Worm (Caenorhabditis elegans) whole organism, L1 larva: ENCODE measurements around the gene B0395.3.
A peak's percentile ranks its signal among the peaks of the same experiment; 100 is the strongest.

Source experiments
- C04F5.9 ChIP-seq: sonication (generic microtip); optimal IDR thresholded peaks from 2 replicates; lab custom pipeline; 2016; ENCODE audit warnings: missing genetic modification characterization, missing compliant biosample characterization
- F16B12.6 ChIP-seq: fragments of 150-350 bp; optimal IDR thresholded peaks from 2 replicates; lab custom pipeline; 2014; ENCODE audit warnings: missing biosample characterization, missing genetic modification characterization
- Y116A8C.19 ChIP-seq: sonication (generic microtip); optimal IDR thresholded peaks from 2 replicates; lab custom pipeline; 2016; ENCODE audit warnings: missing compliant biosample characterization, missing genetic modification characterization, borderline replicate concordance
- aha-1 ChIP-seq: fragments of 150-350 bp; optimal IDR thresholded peaks from 2 replicates; lab custom pipeline; 2014; ENCODE audit warnings: missing biosample characterization, missing genetic modification characterization
- blmp-1 ChIP-seq: fragments of 150-350 bp; optimal IDR thresholded peaks from 2 replicates; lab custom pipeline; 2014; ENCODE audit warnings: missing biosample characterization, missing genetic modification characterization
- ceh-63 ChIP-seq: fragments of 200-800 bp; sonication (Bioruptor generic); optimal IDR thresholded peaks from 2 replicates; lab custom pipeline; 2018; ENCODE audit warnings: mild to moderate bottlenecking, missing genetic modification characterization, missing compliant biosample characterization
- ceh-8 ChIP-seq: fragments of 200-800 bp; sonication (Bioruptor generic); optimal IDR thresholded peaks from 2 replicates; lab custom pipeline; 2018; ENCODE audit warnings: mild to moderate bottlenecking, missing genetic modification characterization, moderate library complexity, missing compliant biosample characterization
- ceh-88 ChIP-seq: fragments of 200-800 bp; sonication (Bioruptor generic); IDR thresholded peaks from 2 replicates; pipeline ENCODE4 v1.3.6; 2022; ENCODE audit warnings: missing genetic modification characterization, missing compliant biosample characterization
- ceh-90 ChIP-seq: sonication (generic microtip); optimal IDR thresholded peaks from 2 replicates; lab custom pipeline; 2016; ENCODE audit warnings: missing genetic modification characterization, missing compliant biosample characterization
- dsc-1 ChIP-seq: sonication (generic microtip); optimal IDR thresholded peaks from 2 replicates; lab custom pipeline; 2016; ENCODE audit warnings: mild to moderate bottlenecking, missing genetic modification characterization, missing compliant biosample characterization
- efl-1 ChIP-seq, 4 experiments: fragments of 150-350 bp; optimal IDR thresholded peaks in 3 of 4; peaks in 1 of 4; 1 replicate in 1 of 4; 2 replicates in 3 of 4; lab custom pipeline; 2014; ENCODE audit warnings: missing biosample characterization in 2 of 4, missing genetic modification characterization in 2 of 4, missing genetic modification reagents in 2 of 4
- efl-3 ChIP-seq: fragments of 200-800 bp; sonication (Bioruptor generic); optimal IDR thresholded peaks from 2 replicates; lab custom pipeline; 2018; ENCODE audit warnings: mild to moderate bottlenecking, missing genetic modification characterization, missing compliant biosample characterization
- egl-13 ChIP-seq: sonication (generic microtip); optimal IDR thresholded peaks from 2 replicates; lab custom pipeline; 2016; ENCODE audit warnings: missing genotype, missing genetic modification reagents, missing genetic modification characterization, missing compliant biosample characterization
- egl-27 ChIP-seq, 2 experiments: fragments of 150-350 bp in 1 of 2; sonication (generic microtip); optimal IDR thresholded peaks; 3 replicates each; lab custom pipeline; 2017 to 2018; ENCODE audit warnings: missing biosample characterization in 2 of 2, missing genetic modification characterization in 2 of 2, missing genetic modification reagents in 2 of 2
- fkh-4 ChIP-seq: sonication (generic microtip); optimal IDR thresholded peaks from 2 replicates; lab custom pipeline; 2016; ENCODE audit warnings: missing compliant biosample characterization, missing genetic modification characterization, borderline replicate concordance
- fkh-8 ChIP-seq: sonication (generic microtip); optimal IDR thresholded peaks from 2 replicates; lab custom pipeline; 2016; ENCODE audit warnings: mild to moderate bottlenecking, missing genetic modification characterization, missing compliant biosample characterization
- hlh-17 ChIP-seq: fragments of 200-800 bp; sonication (Bioruptor generic); optimal IDR thresholded peaks from 2 replicates; lab custom pipeline; 2018; ENCODE audit warnings: missing genetic modification characterization, mild to moderate bottlenecking, missing compliant biosample characterization, moderate library complexity, borderline replicate concordance
- hlh-4 ChIP-seq: sonication (generic microtip); optimal IDR thresholded peaks from 2 replicates; lab custom pipeline; 2016; ENCODE audit warnings: mild to moderate bottlenecking, missing genetic modification characterization, missing compliant biosample characterization
- hpl-2 ChIP-seq: fragments of 150-350 bp; optimal IDR thresholded peaks from 2 replicates; lab custom pipeline; 2014; ENCODE audit warnings: missing biosample characterization, missing genetic modification reagents, missing genetic modification characterization
- irx-1 ChIP-seq: sonication (generic microtip); optimal IDR thresholded peaks from 2 replicates; lab custom pipeline; 2016; ENCODE audit warnings: missing genetic modification characterization, missing compliant biosample characterization
- isw-1 ChIP-seq: fragments of 200-800 bp; sonication (Bioruptor generic); IDR thresholded peaks from 2 replicates; pipeline ENCODE4 v1.3.6; 2022; ENCODE audit warnings: missing genetic modification characterization, missing compliant biosample characterization
- jun-1 ChIP-seq: fragments of 150-350 bp; optimal IDR thresholded peaks from 2 replicates; lab custom pipeline; 2014; ENCODE audit warnings: missing biosample characterization, missing genetic modification reagents, missing genetic modification characterization
- lin-13 ChIP-seq: fragments of 150-350 bp; optimal IDR thresholded peaks from 2 replicates; lab custom pipeline; 2014; ENCODE audit warnings: missing biosample characterization, missing genetic modification reagents, missing genetic modification characterization
- lin-14 ChIP-seq: fragments of 200-800 bp; sonication (Bioruptor generic); optimal IDR thresholded peaks from 2 replicates; lab custom pipeline; 2018; ENCODE audit warnings: mild to moderate bottlenecking, missing genetic modification characterization, moderate library complexity, missing compliant biosample characterization
- lin-35 ChIP-seq, 2 experiments: fragments of 150-350 bp; optimal IDR thresholded peaks; 2 replicates each; lab custom pipeline; 2014; ENCODE audit warnings: missing biosample characterization in 2 of 2, missing genetic modification characterization in 2 of 2, missing genetic modification reagents in 2 of 2
- lin-39 ChIP-seq: fragments of 150-350 bp; optimal IDR thresholded peaks from 2 replicates; lab custom pipeline; 2014; ENCODE audit warnings: missing biosample characterization, missing genetic modification reagents, missing genetic modification characterization
- lir-3 ChIP-seq: sonication (generic microtip); optimal IDR thresholded peaks from 2 replicates; lab custom pipeline; 2016; ENCODE audit warnings: mild to moderate bottlenecking, missing genetic modification characterization, moderate library complexity, missing compliant biosample characterization; ENCODE audit not compliant: poor library complexity
- mab-9 ChIP-seq: fragments of 200-800 bp; sonication (Bioruptor generic); IDR thresholded peaks from 2 replicates; pipeline ENCODE4 v1.3.6; 2022; ENCODE audit warnings: missing genetic modification reagents, missing genetic modification characterization, missing compliant biosample characterization
- mdl-1 ChIP-seq, 2 experiments: fragments of 150-350 bp; optimal IDR thresholded peaks; 2 replicates each; lab custom pipeline; 2014 to 2017; ENCODE audit warnings: missing biosample characterization in 2 of 2, missing genetic modification characterization in 2 of 2, inconsistent platforms in 1 of 2
- mef-2 ChIP-seq: fragments of 150-350 bp; optimal IDR thresholded peaks from 2 replicates; lab custom pipeline; 2014; ENCODE audit warnings: missing biosample characterization, missing genetic modification characterization
- nhr-11 ChIP-seq: fragments of 150-350 bp; optimal IDR thresholded peaks from 2 replicates; lab custom pipeline; 2014; ENCODE audit warnings: missing biosample characterization, missing genetic modification characterization
- nhr-12 ChIP-seq: sonication (generic microtip); optimal IDR thresholded peaks from 2 replicates; lab custom pipeline; 2017; ENCODE audit warnings: missing biosample characterization, missing genetic modification characterization
- nhr-19 ChIP-seq: fragments of 200-800 bp; sonication (Bioruptor generic); conservative IDR thresholded peaks from 2 replicates; pipeline ENCODE4 v1.3.6; 2022; ENCODE audit warnings: missing genetic modification characterization, missing compliant biosample characterization
- nhr-237 ChIP-seq: fragments of 150-350 bp; optimal IDR thresholded peaks from 2 replicates; lab custom pipeline; 2014; ENCODE audit warnings: missing biosample characterization, missing genetic modification characterization
- nhr-47 ChIP-seq: sonication (generic microtip); optimal IDR thresholded peaks from 2 replicates; lab custom pipeline; 2016; ENCODE audit warnings: mild to moderate bottlenecking, missing genetic modification characterization, moderate library complexity, missing compliant biosample characterization
- nhr-71 ChIP-seq: sonication (generic microtip); optimal IDR thresholded peaks from 2 replicates; lab custom pipeline; 2016; ENCODE audit warnings: mild to moderate bottlenecking, missing genetic modification characterization, moderate library complexity, missing compliant biosample characterization
- nhr-76 ChIP-seq: sonication (generic microtip); optimal IDR thresholded peaks from 2 replicates; lab custom pipeline; 2017; ENCODE audit warnings: missing biosample characterization, missing genetic modification characterization
- nhr-85 ChIP-seq: sonication (generic microtip); peaks from one replicate; lab custom pipeline; 2016; ENCODE audit warnings: missing genetic modification characterization, inconsistent platforms, missing compliant biosample characterization
- nhr-90 ChIP-seq: sonication (generic microtip); optimal IDR thresholded peaks from 2 replicates; lab custom pipeline; 2016; ENCODE audit warnings: mild to moderate bottlenecking, missing genetic modification characterization, missing compliant biosample characterization; ENCODE audit not compliant: poor library complexity
- pax-3 ChIP-seq: fragments of 200-800 bp; sonication (Bioruptor generic); optimal IDR thresholded peaks from 2 replicates; lab custom pipeline; 2018; ENCODE audit warnings: mild to moderate bottlenecking, missing genetic modification characterization, moderate library complexity, missing compliant biosample characterization
- skn-1 ChIP-seq: fragments of 150-350 bp; optimal IDR thresholded peaks from 2 replicates; lab custom pipeline; 2014; ENCODE audit warnings: missing biosample characterization, missing genetic modification characterization
- snpc-4 ChIP-seq: fragments of 150-350 bp; optimal IDR thresholded peaks from 2 replicates; lab custom pipeline; 2014; ENCODE audit warnings: missing biosample characterization, missing genetic modification characterization
- sox-4 ChIP-seq: sonication (generic microtip); optimal IDR thresholded peaks from 2 replicates; lab custom pipeline; 2016; ENCODE audit warnings: missing genetic modification characterization, missing compliant biosample characterization
- sup-37 ChIP-seq: fragments of 200-800 bp; sonication (Bioruptor generic); optimal IDR thresholded peaks from 2 replicates; lab custom pipeline; 2018; ENCODE audit warnings: mild to moderate bottlenecking, missing genetic modification characterization, missing compliant biosample characterization
- tbx-2 ChIP-seq: sonication (generic microtip); optimal IDR thresholded peaks from 2 replicates; lab custom pipeline; 2016; ENCODE audit warnings: missing genetic modification characterization, missing compliant biosample characterization
- tlp-1 ChIP-seq: fragments of 150-350 bp; optimal IDR thresholded peaks from 2 replicates; lab custom pipeline; 2014; ENCODE audit warnings: missing biosample characterization, missing genetic modification characterization
- unc-130 ChIP-seq: fragments of 150-350 bp; optimal IDR thresholded peaks from 2 replicates; lab custom pipeline; 2017; ENCODE audit warnings: missing biosample characterization, missing genetic modification characterization, inconsistent platforms
- unc-62 ChIP-seq: fragments of 150-350 bp; optimal IDR thresholded peaks from 2 replicates; lab custom pipeline; 2014; ENCODE audit warnings: missing biosample characterization, missing genetic modification reagents, missing genetic modification characterization
- unc-86 ChIP-seq: sonication (generic microtip); optimal IDR thresholded peaks from 2 replicates; lab custom pipeline; 2016; ENCODE audit warnings: missing genetic modification characterization, missing compliant biosample characterization
- unc-98 ChIP-seq: fragments of 200-800 bp; sonication (Bioruptor generic); IDR thresholded peaks from 2 replicates; pipeline ENCODE4 v1.3.6; 2022; ENCODE audit warnings: missing genetic modification characterization, missing compliant biosample characterization
- vab-15 ChIP-seq: sonication (generic microtip); optimal IDR thresholded peaks from 2 replicates; lab custom pipeline; 2017; ENCODE audit warnings: missing genotype, mild to moderate bottlenecking, missing genetic modification characterization, missing compliant biosample characterization
- ztf-4 ChIP-seq: fragments of 150-350 bp; optimal IDR thresholded peaks from 2 replicates; lab custom pipeline; 2014; ENCODE audit warnings: missing biosample characterization, missing genetic modification characterization

Gene B0395.3

DNA sequence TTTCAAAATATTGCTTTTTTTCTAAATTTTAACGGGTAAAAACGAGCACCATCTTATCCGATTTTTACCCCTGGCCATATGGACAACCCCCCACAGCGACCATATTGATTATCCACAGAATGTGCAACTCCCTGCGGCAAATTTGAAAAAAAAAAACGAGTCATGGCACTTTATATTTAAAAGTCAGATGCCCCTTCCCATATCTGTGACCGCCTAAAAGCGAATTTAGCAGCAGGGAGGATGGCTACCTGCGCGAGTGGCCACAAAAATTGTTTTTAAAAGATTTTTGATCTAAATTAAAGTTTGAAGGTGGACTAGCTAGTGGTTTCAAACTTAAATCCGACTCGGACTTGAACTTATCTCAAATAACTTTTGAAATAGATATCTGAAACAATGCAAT lies 16.3 kb upstream of the B0395.3 start (continued):
- TF ChIP-seq unc-98 (GFP tag; lab: Robert Waterston, UW) = peak; percentile 89
- peak; percentile 92 for TF ChIP-seq unc-130 (tag; lab: Kevin White, UChicago)
- peak; percentile 80 to 87 for TF ChIP-seq efl-1 (optimal IDR thresholded peaks at IDR 0.05; lab: Kevin White, UChicago)
- peak; percentile 49 to 97 for TF ChIP-seq efl-1 (GFP tag; optimal IDR thresholded peaks at IDR 0.05 in 1 of 2; lab: Kevin White, UChicago)
- TF ChIP-seq egl-13 (tag; lab: Kevin White, UChicago) = peak; percentile 96
- peak; percentile 97 for TF ChIP-seq mab-9 (GFP tag; lab: Robert Waterston, UW)
- peak; percentile 82 for TF ChIP-seq fkh-4 (tag; lab: Kevin White, UChicago)
- peak; percentile 94 for TF ChIP-seq snpc-4 (tag; lab: Kevin White, UChicago)
- peak; percentile 97 for TF ChIP-seq hpl-2 (GFP tag; lab: Kevin White, UChicago)
- TF ChIP-seq lir-3 = peak; percentile 84
- peak; percentile 95 for TF ChIP-seq nhr-237 (tag; lab: Kevin White, UChicago)
- peak; percentile 68 for TF ChIP-seq mef-2 (tag; lab: Kevin White, UChicago)
- TF ChIP-seq hlh-17 (GFP tag; lab: Kevin White, UChicago) = no peak
- peak; percentile 97 for TF ChIP-seq nhr-11 (tag; lab: Kevin White, UChicago)
- no peak for TF ChIP-seq unc-62 (GFP tag; lab: Kevin White, UChicago)
- TF ChIP-seq irx-1 = peak; percentile 98
- peak; percentile 73 to 78 for TF ChIP-seq egl-27 (tag; optimal IDR thresholded peaks at IDR 0.05; lab: Kevin White, UChicago)
- TF ChIP-seq tbx-2 (tag; lab: Kevin White, UChicago) = peak; percentile 98
- peak; percentile 99 for TF ChIP-seq nhr-47 (tag; lab: Kevin White, UChicago)
- peak; percentile 99 for TF ChIP-seq nhr-90 (tag; lab: Kevin White, UChicago)
- peak; percentile 96 for TF ChIP-seq lin-14 (GFP tag; lab: Kevin White, UChicago)
- peak; percentile 89 for TF ChIP-seq pax-3 (tag; lab: Kevin White, UChicago)
- peak; percentile 20 for TF ChIP-seq F16B12.6 (tag; lab: Kevin White, UChicago)
- TF ChIP-seq C04F5.9 (tag; lab: Kevin White, UChicago) = peak; percentile 87
- peak; percentile 88 for TF ChIP-seq isw-1 (GFP tag; lab: Robert Waterston, UW)
- TF ChIP-seq hlh-4 = peak; percentile 70
- TF ChIP-seq fkh-8 (tag; lab: Kevin White, UChicago) = peak; percentile 97
- TF ChIP-seq sup-37 (GFP tag; lab: Kevin White, UChicago) = peak; percentile 84
- TF ChIP-seq ceh-8 (GFP tag; lab: Kevin White, UChicago) = peak; percentile 98
- peak; percentile 94 for TF ChIP-seq unc-86 (tag; lab: Kevin White, UChicago)
- peak; percentile 100 for TF ChIP-seq dsc-1 (tag; lab: Kevin White, UChicago)
- TF ChIP-seq efl-3 (GFP tag; lab: Kevin White, UChicago) = peak; percentile 86
- TF ChIP-seq ceh-63 (GFP tag; lab: Kevin White, UChicago) = peak; percentile 94
- TF ChIP-seq skn-1 = peak; percentile 97
- peak; percentile 57 for TF ChIP-seq aha-1 (tag; lab: Kevin White, UChicago)
- peak; percentile 98 for TF ChIP-seq sox-4 (tag; lab: Kevin White, UChicago)
- TF ChIP-seq nhr-76 (tag; lab: Kevin White, UChicago) = peak; percentile 94
- peak; percentile 77 for TF ChIP-seq nhr-12 (tag; lab: Kevin White, UChicago)
- TF ChIP-seq ceh-88 (GFP tag; lab: Robert Waterston, UW) = peak; percentile 94
- TF ChIP-seq ceh-90 (tag; lab: Kevin White, UChicago) = no peak
- peak; percentile 61 to 89 for TF ChIP-seq mdl-1 (tag; optimal IDR thresholded peaks at IDR 0.05; lab: Kevin White, UChicago)
- peak; percentile 97 for TF ChIP-seq nhr-85
- no peak for TF ChIP-seq vab-15
- TF ChIP-seq blmp-1 (tag; lab: Kevin White, UChicago) = peak; percentile 38
- TF ChIP-seq lin-13 (GFP tag; lab: Kevin White, UChicago) = peak; percentile 94
- TF ChIP-seq lin-39 (tag; lab: Kevin White, UChicago) = peak; percentile 98
- TF ChIP-seq tlp-1 (tag; lab: Kevin White, UChicago) = peak; percentile 50
- peak; percentile 63 to 90 for TF ChIP-seq lin-35 (GFP tag; optimal IDR thresholded peaks at IDR 0.05; lab: Kevin White, UChicago)
- TF ChIP-seq Y116A8C.19 (tag; lab: Kevin White, UChicago) = peak; percentile 17
- peak; percentile 99 for TF ChIP-seq jun-1 (tag; lab: Kevin White, UChicago)
- TF ChIP-seq nhr-19 (GFP tag; lab: Robert Waterston, UW) = peak; percentile 97
- TF ChIP-seq nhr-71 = peak; percentile 97
- peak; percentile 97 for TF ChIP-seq ztf-4 (tag; lab: Kevin White, UChicago)
